Worm (Caenorhabditis elegans) whole organism, mixed stage, embryonic: Measurements from ENCODE around the gene Y102A5C.40.

Source experiments
- bed-3 ChIP-seq: fragments of 200-800 bp; sonication (Bioruptor generic); optimal IDR thresholded peaks from 3 replicates; lab custom pipeline; 2018; ENCODE audit warnings: mild to moderate bottlenecking, missing genetic modification characterization, moderate library complexity, missing compliant biosample characterization
- blmp-1 ChIP-seq: fragments of 150-350 bp; optimal IDR thresholded peaks from 2 replicates; lab custom pipeline; 2014; ENCODE audit warnings: missing biosample characterization, missing genetic modification characterization
- ceh-39 ChIP-seq: fragments of 150-350 bp; optimal IDR thresholded peaks from 2 replicates; lab custom pipeline; 2014; ENCODE audit warnings: missing biosample characterization, missing genetic modification characterization
- ceh-83 ChIP-seq: fragments of 200-800 bp; sonication (Bioruptor generic); optimal IDR thresholded peaks from 2 replicates; lab custom pipeline; 2018; ENCODE audit warnings: mild to moderate bottlenecking, missing genetic modification characterization, missing compliant biosample characterization
- ces-1 ChIP-seq: fragments of 150-350 bp; optimal IDR thresholded peaks from 2 replicates; lab custom pipeline; 2014; ENCODE audit warnings: missing biosample characterization, missing genetic modification reagents, missing genetic modification characterization
- cnd-1 ChIP-seq: fragments of 200-800 bp; sonication (Bioruptor generic); optimal IDR thresholded peaks from 2 replicates; lab custom pipeline; 2018; ENCODE audit warnings: mild to moderate bottlenecking, missing genetic modification characterization, missing compliant biosample characterization
- drap-1 ChIP-seq: fragments of 200-800 bp; sonication (Bioruptor generic); optimal IDR thresholded peaks from 3 replicates; lab custom pipeline; 2018; ENCODE audit warnings: mild to moderate bottlenecking, missing genetic modification characterization, missing compliant biosample characterization
- elt-3 ChIP-seq: fragments of 150-350 bp; optimal IDR thresholded peaks from 2 replicates; lab custom pipeline; 2014; ENCODE audit warnings: missing biosample characterization, missing genetic modification characterization
- flh-1 ChIP-seq: fragments of 200-800 bp; sonication (Bioruptor generic); optimal IDR thresholded peaks from 2 replicates; lab custom pipeline; 2018; ENCODE audit warnings: mild to moderate bottlenecking, missing genetic modification characterization, moderate library complexity, missing compliant biosample characterization
- ham-2 ChIP-seq: fragments of 200-800 bp; sonication (Bioruptor generic); optimal IDR thresholded peaks from 2 replicates; lab custom pipeline; 2018; ENCODE audit warnings: mild to moderate bottlenecking, missing genetic modification characterization, missing compliant biosample characterization
- hlh-1 ChIP-seq: fragments of 150-350 bp; optimal IDR thresholded peaks from 2 replicates; lab custom pipeline; 2014; ENCODE audit warnings: missing biosample characterization, missing genetic modification reagents, missing genetic modification characterization
- lin-13 ChIP-seq: fragments of 150-350 bp; optimal IDR thresholded peaks from 2 replicates; lab custom pipeline; 2014; ENCODE audit warnings: missing biosample characterization, missing genetic modification characterization
- lin-32 ChIP-seq: fragments of 200-800 bp; sonication (Bioruptor generic); optimal IDR thresholded peaks from 2 replicates; lab custom pipeline; 2018; ENCODE audit warnings: mild to moderate bottlenecking, missing genetic modification characterization, missing compliant biosample characterization
- mab-5 ChIP-seq: fragments of 150-350 bp; optimal IDR thresholded peaks from 2 replicates; lab custom pipeline; 2014; ENCODE audit warnings: missing biosample characterization, missing genetic modification characterization
- mep-1 ChIP-seq: fragments of 150-350 bp; optimal IDR thresholded peaks from 2 replicates; lab custom pipeline; 2017; ENCODE audit warnings: missing biosample characterization, missing genetic modification reagents, missing genetic modification characterization, inconsistent platforms
- mls-2 ChIP-seq: sonication (generic microtip); optimal IDR thresholded peaks from 2 replicates; lab custom pipeline; 2016; ENCODE audit warnings: mild to moderate bottlenecking, missing genetic modification characterization, moderate library complexity, missing compliant biosample characterization
- nhr-12 ChIP-seq: fragments of 150-350 bp; optimal IDR thresholded peaks from 2 replicates; lab custom pipeline; 2014; ENCODE audit warnings: missing biosample characterization, missing genetic modification characterization
- nhr-2 ChIP-seq: fragments of 150-350 bp; optimal IDR thresholded peaks from 2 replicates; lab custom pipeline; 2014; ENCODE audit warnings: missing biosample characterization, missing genetic modification characterization
- nhr-237 ChIP-seq: fragments of 150-350 bp; optimal IDR thresholded peaks from 2 replicates; lab custom pipeline; 2014; ENCODE audit warnings: missing biosample characterization, missing genetic modification characterization
- nhr-28 ChIP-seq: fragments of 150-350 bp; optimal IDR thresholded peaks from 2 replicates; lab custom pipeline; 2014; ENCODE audit warnings: missing biosample characterization, missing genetic modification characterization
- nhr-76 ChIP-seq: sonication (generic microtip); optimal IDR thresholded peaks from 2 replicates; lab custom pipeline; 2017; ENCODE audit warnings: missing biosample characterization, missing genetic modification characterization
- pha-4 ChIP-seq: fragments of 150-350 bp; optimal IDR thresholded peaks from 2 replicates; lab custom pipeline; 2018; ENCODE audit warnings: missing biosample characterization, missing genetic modification reagents, missing genetic modification characterization
- sem-2 ChIP-seq: fragments of 200-800 bp; sonication (Bioruptor generic); optimal IDR thresholded peaks from 2 replicates; lab custom pipeline; 2018; ENCODE audit warnings: mild to moderate bottlenecking, missing genetic modification characterization, missing compliant biosample characterization
- snpc-4 ChIP-seq: fragments of 150-350 bp; optimal IDR thresholded peaks from 2 replicates; lab custom pipeline; 2014; ENCODE audit warnings: missing biosample characterization, missing genetic modification characterization
- sptf-1 ChIP-seq: sonication (generic microtip); optimal IDR thresholded peaks from 2 replicates; lab custom pipeline; 2017; ENCODE audit warnings: mild to moderate bottlenecking, missing genetic modification characterization, moderate library complexity, missing compliant biosample characterization
- tbx-8 ChIP-seq: fragments of 200-800 bp; sonication (Bioruptor generic); optimal IDR thresholded peaks from 2 replicates; lab custom pipeline; 2018; ENCODE audit warnings: mild to moderate bottlenecking, missing genetic modification characterization, moderate library complexity, missing compliant biosample characterization
- unc-120 ChIP-seq: sonication (generic microtip); optimal IDR thresholded peaks from 2 replicates; lab custom pipeline; 2017; ENCODE audit warnings: missing genetic modification characterization, missing compliant biosample characterization; ENCODE audit not compliant: poor library complexity, severe bottlenecking
- unc-39 ChIP-seq: fragments of 150-350 bp; optimal IDR thresholded peaks from 2 replicates; lab custom pipeline; 2014; ENCODE audit warnings: missing biosample characterization, missing genetic modification characterization
- unc-62 ChIP-seq: fragments of 150-350 bp; optimal IDR thresholded peaks from 2 replicates; lab custom pipeline; 2014; ENCODE audit warnings: missing biosample characterization, missing genetic modification reagents, missing genetic modification characterization
- zip-8 ChIP-seq: fragments of 150-350 bp; optimal IDR thresholded peaks from 2 replicates; lab custom pipeline; 2014; ENCODE audit warnings: missing biosample characterization, missing genetic modification characterization
- ztf-11 ChIP-seq: fragments of 150-350 bp; optimal IDR thresholded peaks from 2 replicates; lab custom pipeline; 2014; ENCODE audit warnings: missing biosample characterization, missing genetic modification characterization

Gene Y102A5C.40

DNA sequence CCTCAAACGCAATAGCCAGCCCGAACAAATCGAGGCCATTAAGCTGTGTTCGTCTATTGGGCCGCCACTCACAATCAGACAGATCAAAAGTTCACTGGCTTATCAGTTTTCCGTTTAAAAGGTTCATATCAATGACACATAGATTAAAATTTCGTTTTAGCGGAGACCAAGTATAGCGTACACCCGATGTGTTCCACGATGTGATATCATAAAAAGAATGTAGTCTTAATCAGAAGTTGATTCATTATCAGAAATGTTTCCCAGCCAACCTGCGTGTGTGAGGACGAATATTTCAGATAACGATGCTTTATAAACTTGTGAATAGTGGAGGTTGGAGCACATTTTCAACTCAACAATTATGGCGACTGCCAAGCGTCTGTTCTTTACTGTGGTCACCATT is 27.1 kb upstream of the Y102A5C.40 start, which contains the start of gene clc-13:
clc-13 (plus strand) TSS at position 359 of the 400 bp plus-strand sequence.
- TF ChIP-seq blmp-1 (tag; lab: Kevin White, UChicago) (no peak), ztf-11 (tag; lab: Kevin White, UChicago) (no peak), pha-4 (no peak), ceh-83 (GFP tag; lab: Kevin White, UChicago) (no peak), nhr-28 (no peak), cnd-1 (tag; lab: Kevin White, UChicago) (no peak), ces-1 (GFP tag; lab: Kevin White, UChicago) (no peak), nhr-76 (no peak), lin-32 (GFP tag; lab: Kevin White, UChicago) (no peak), unc-120 (tag; lab: Kevin White, UChicago) (no peak), hlh-1 (tag; lab: Kevin White, UChicago) (no peak), flh-1 (GFP tag; lab: Kevin White, UChicago) (no peak), mls-2 (no peak), elt-3 (tag; lab: Kevin White, UChicago) (no peak), drap-1 (GFP tag; lab: Kevin White, UChicago) (no peak)

- TF ChIP-seq unc-39 (tag; lab: Kevin White, UChicago) (no peak), ceh-39 (tag; lab: Kevin White, UChicago) (no peak)
- TF ChIP-seq, all 35 proteins: peak for 0
Observed at ce11 chrV:17013232-17013631, 26.3 kb upstream of the Y102A5C.40 start, which contains the start of gene clec-241. TSS of gene clec-241 (minus strand) at chrV:17013332.

- no peak for TF ChIP-seq elt-3 (tag; lab: Kevin White, UChicago)
- no peak for TF ChIP-seq cnd-1 (tag; lab: Kevin White, UChicago)
- TF ChIP-seq tbx-8 (GFP tag; lab: Kevin White, UChicago): no peak
- TF ChIP-seq sem-2: no peak
- TF ChIP-seq blmp-1 (tag; lab: Kevin White, UChicago): no peak
- TF ChIP-seq nhr-237 (tag; lab: Kevin White, UChicago): no peak
- TF ChIP-seq lin-13 (tag; lab: Kevin White, UChicago): no peak
- no peak for TF ChIP-seq nhr-2 (tag; lab: Kevin White, UChicago)
- no peak for TF ChIP-seq ham-2 (GFP tag; lab: Kevin White, UChicago)
- TF ChIP-seq unc-62 (GFP tag; lab: Kevin White, UChicago): no peak
- TF ChIP-seq flh-1 (GFP tag; lab: Kevin White, UChicago): no peak
- TF ChIP-seq bed-3 (GFP tag; lab: Kevin White, UChicago): no peak
- TF ChIP-seq ceh-39 (tag; lab: Kevin White, UChicago): no peak
- no peak for TF ChIP-seq sptf-1 (tag; lab: Kevin White, UChicago)
- no peak for TF ChIP-seq mab-5 (tag; lab: Kevin White, UChicago)
- no peak for TF ChIP-seq unc-120 (tag; lab: Kevin White, UChicago)
- TF ChIP-seq nhr-76: no peak
- no peak for TF ChIP-seq snpc-4
Observed at ce11 chrV:17009342-17010064, 22.6 kb upstream of the Y102A5C.40 start, which contains the start of the genes clc-12 and clec-240. TSS of gene clc-12 (minus strand) at chrV:17009388. TSS of gene clec-240 (plus strand) at chrV:17010014.

ce11 chrV:17008302-17008701 is 21.4 kb upstream of the Y102A5C.40 start, which contains the start of gene sri-69:
TSS of gene sri-69 (minus strand) at chrV:17008402.
- TF ChIP-seq nhr-28: no peak
- no peak for TF ChIP-seq drap-1 (GFP tag; lab: Kevin White, UChicago)
- TF ChIP-seq nhr-76: no peak
- TF ChIP-seq lin-13 (tag; lab: Kevin White, UChicago): no peak
- TF ChIP-seq cnd-1 (tag; lab: Kevin White, UChicago): no peak
- TF ChIP-seq nhr-2 (tag; lab: Kevin White, UChicago): no peak
- no peak for TF ChIP-seq mep-1
- no peak for TF ChIP-seq elt-3 (tag; lab: Kevin White, UChicago)
- no peak for TF ChIP-seq hlh-1 (tag; lab: Kevin White, UChicago)
- no peak for TF ChIP-seq ces-1 (GFP tag; lab: Kevin White, UChicago)
- TF ChIP-seq ceh-83 (GFP tag; lab: Kevin White, UChicago): no peak
- TF ChIP-seq ham-2 (GFP tag; lab: Kevin White, UChicago): no peak
- no peak for TF ChIP-seq mab-5 (tag; lab: Kevin White, UChicago)
- TF ChIP-seq blmp-1 (tag; lab: Kevin White, UChicago): no peak
- no peak for TF ChIP-seq nhr-12 (tag; lab: Kevin White, UChicago)
- TF ChIP-seq bed-3 (GFP tag; lab: Kevin White, UChicago): no peak
- TF ChIP-seq flh-1 (GFP tag; lab: Kevin White, UChicago): no peak
- no peak for TF ChIP-seq zip-8 (tag; lab: Kevin White, UChicago)
